Fruit fly (Drosophila melanogaster) whole organism, adult: ENCODE data around the gene SH3PX1.
A peak's percentile ranks its signal among the peaks of the same experiment; 100 is the strongest.

Source experiments
- CG11617 ChIP-seq: fragments of 200-800 bp; sonication (Bioruptor generic); optimal IDR thresholded peaks from 2 replicates; lab custom pipeline; 2017; ENCODE audit warnings: mild to moderate bottlenecking, missing biosample characterization, missing genetic modification reagents, missing genetic modification characterization
- CG14711 ChIP-seq: fragments of 200-800 bp; sonication (Bioruptor generic); optimal IDR thresholded peaks from 2 replicates; lab custom pipeline; 2018; ENCODE audit warnings: missing biosample characterization, mild to moderate bottlenecking, missing genetic modification characterization, moderate library complexity
- CG1620 ChIP-seq: fragments of 200-800 bp; sonication (Bioruptor generic); optimal IDR thresholded peaks from 2 replicates; lab custom pipeline; 2016; ENCODE audit warnings: missing biosample characterization, missing genetic modification characterization
- CG33017 ChIP-seq: fragments of 200-800 bp; sonication (Bioruptor generic); optimal IDR thresholded peaks from 2 replicates; lab custom pipeline; 2018; ENCODE audit warnings: missing biosample characterization, mild to moderate bottlenecking, missing genetic modification characterization, moderate library complexity
- CG5204 ChIP-seq: fragments of 200-800 bp; sonication (Bioruptor generic); optimal IDR thresholded peaks from 2 replicates; lab custom pipeline; 2016; ENCODE audit warnings: missing biosample characterization, missing genetic modification characterization
- CG7045 ChIP-seq: fragments of 200-800 bp; sonication (Bioruptor generic); optimal IDR thresholded peaks from 2 replicates; lab custom pipeline; 2017; ENCODE audit warnings: missing biosample characterization, mild to moderate bottlenecking, missing genetic modification characterization
- CG7101 ChIP-seq: fragments of 200-800 bp; sonication (Bioruptor generic); optimal IDR thresholded peaks from 2 replicates; lab custom pipeline; 2018; ENCODE audit warnings: missing biosample characterization, mild to moderate bottlenecking, missing genetic modification characterization, moderate library complexity
- Clk ChIP-seq: fragments of 200-800 bp; sonication (Bioruptor generic); optimal IDR thresholded peaks from 2 replicates; lab custom pipeline; 2017; ENCODE audit warnings: missing biosample characterization, missing genetic modification characterization
- Crg-1 ChIP-seq: fragments of 200-800 bp; sonication (Bioruptor generic); optimal IDR thresholded peaks from 2 replicates; lab custom pipeline; 2016; ENCODE audit warnings: missing biosample characterization, missing genetic modification characterization
- Hr96 ChIP-seq: fragments of 200-800 bp; sonication (Bioruptor generic); optimal IDR thresholded peaks from 2 replicates; lab custom pipeline; 2016; ENCODE audit warnings: missing biosample characterization, missing genetic modification characterization
- Mnt ChIP-seq: fragments of 200-800 bp; sonication (Bioruptor generic); optimal IDR thresholded peaks from 2 replicates; lab custom pipeline; 2016; ENCODE audit warnings: missing biosample characterization, mild to moderate bottlenecking, missing genetic modification characterization
- cic ChIP-seq: fragments of 200-800 bp; sonication (Bioruptor generic); optimal IDR thresholded peaks from 2 replicates; lab custom pipeline; 2017; ENCODE audit warnings: missing biosample characterization, mild to moderate bottlenecking, missing genetic modification characterization, moderate library complexity
- kay ChIP-seq: fragments of 200-800 bp; sonication (Bioruptor generic); peaks from one replicate; lab custom pipeline; 2016; ENCODE audit warnings: missing biosample characterization, missing genetic modification characterization, borderline replicate concordance
- ovo ChIP-seq: fragments of 200-800 bp; sonication (Bioruptor generic); optimal IDR thresholded peaks from 2 replicates; lab custom pipeline; 2016; ENCODE audit warnings: missing biosample characterization, missing genetic modification characterization

dm6 chr3L:9671372-9671771 lies 42.3 kb downstream of the SH3PX1 start:
- no peak for TF ChIP-seq Crg-1
- TF ChIP-seq Clk (GFP tag; lab: Kevin White, UChicago): no peak
- no peak for TF ChIP-seq kay (GFP tag; lab: Kevin White, UChicago)
- TF ChIP-seq ovo (GFP tag; lab: Kevin White, UChicago): no peak
- TF ChIP-seq Hr96 (GFP tag; lab: Kevin White, UChicago): no peak
- no peak for TF ChIP-seq CG7045
- TF ChIP-seq CG11617 (GFP tag; lab: Kevin White, UChicago): no peak
- no peak for TF ChIP-seq CG14711
- TF ChIP-seq CG1620: no peak
- TF ChIP-seq CG5204 (GFP tag; lab: Kevin White, UChicago): no peak
- no peak for TF ChIP-seq CG33017 (tag; lab: Kevin White, UChicago)
- TF ChIP-seq Mnt (GFP tag; lab: Kevin White, UChicago): no peak
- TF ChIP-seq cic (GFP tag; lab: Kevin White, UChicago): peak; percentile 60
- no peak for TF ChIP-seq CG7101 (tag; lab: Kevin White, UChicago)
